Worm (Caenorhabditis elegans): Measurements from ENCODE around the gene srj-15.

ce11 chrV:1935494-1935893, 29.2 kb downstream of the srj-15 start:
- TF ChIP-seq ztf-29 (GFP tag; IDR thresholded peaks at IDR 0.05) (no peak), ref-1 (GFP tag; conservative IDR thresholded peaks at IDR 0.05) (no peak), T22C8.4 (GFP tag; IDR thresholded peaks at IDR 0.05) (no peak), ztf-23 (GFP tag; IDR thresholded peaks at IDR 0.05) (no peak)
